Fruit fly (Drosophila melanogaster) whole organism, pupa: Measurements from ENCODE around the gene spg.

Source experiments
- CG10348 ChIP-seq: fragments of 200-800 bp; sonication (Bioruptor generic); IDR thresholded peaks from 2 replicates; pipeline ENCODE4 v1.3.6; 2022; ENCODE audit warnings: missing biosample characterization, missing genetic modification characterization
- CG12605 ChIP-seq: fragments of 200-800 bp; sonication (Bioruptor generic); IDR thresholded peaks from 2 replicates; pipeline ENCODE4 v1.3.6; 2022; ENCODE audit warnings: missing biosample characterization, missing genetic modification characterization
- CG13204 ChIP-seq: fragments of 200-800 bp; sonication (Bioruptor generic); optimal IDR thresholded peaks from 2 replicates; lab custom pipeline; 2018; ENCODE audit warnings: missing biosample characterization, mild to moderate bottlenecking, missing genetic modification characterization, moderate library complexity
- CG14655 ChIP-seq: fragments of 200-800 bp; sonication (Bioruptor generic); optimal IDR thresholded peaks from 3 replicates; lab custom pipeline; 2017; ENCODE audit warnings: mild to moderate bottlenecking, missing biosample characterization, missing genetic modification reagents, missing genetic modification characterization
- CG15710 ChIP-seq: fragments of 200-800 bp; sonication (Bioruptor generic); optimal IDR thresholded peaks from 2 replicates; lab custom pipeline; 2018; ENCODE audit warnings: missing biosample characterization, mild to moderate bottlenecking, missing genetic modification characterization, moderate library complexity
- CG17806 ChIP-seq: fragments of 200-800 bp; sonication (Bioruptor generic); optimal IDR thresholded peaks from 2 replicates; lab custom pipeline; 2018; ENCODE audit warnings: missing biosample characterization, mild to moderate bottlenecking, missing genetic modification characterization, moderate library complexity
- CG32121 ChIP-seq: fragments of 200-800 bp; sonication (Bioruptor generic); IDR thresholded peaks from 2 replicates; pipeline ENCODE4 v1.3.6; 2022; ENCODE audit warnings: missing biosample characterization, missing genetic modification characterization
- CG34367 ChIP-seq: fragments of 200-800 bp; sonication (Bioruptor generic); optimal IDR thresholded peaks from 2 replicates; lab custom pipeline; 2018; ENCODE audit warnings: missing biosample characterization, mild to moderate bottlenecking, missing genetic modification characterization
- CG4496 ChIP-seq: fragments of 200-800 bp; sonication (Bioruptor generic); IDR thresholded peaks from 3 replicates; pipeline ENCODE4 v1.3.6; 2022; ENCODE audit warnings: missing biosample characterization, missing genetic modification characterization
- CG8159 ChIP-seq: fragments of 200-800 bp; sonication (Bioruptor generic); optimal IDR thresholded peaks from 3 replicates; lab custom pipeline; 2018; ENCODE audit warnings: missing biosample characterization, mild to moderate bottlenecking, missing genetic modification characterization, moderate library complexity
- CG8301 ChIP-seq: fragments of 200-800 bp; sonication (Bioruptor generic); optimal IDR thresholded peaks from 2 replicates; lab custom pipeline; 2018; ENCODE audit warnings: missing biosample characterization, mild to moderate bottlenecking, missing genetic modification characterization
- CG9948 ChIP-seq: fragments of 200-800 bp; sonication (Bioruptor generic); optimal IDR thresholded peaks from 2 replicates; lab custom pipeline; 2018; ENCODE audit warnings: missing biosample characterization, mild to moderate bottlenecking, missing genetic modification characterization, moderate library complexity
- D1 ChIP-seq: fragments of 200-800 bp; sonication (Bioruptor generic); optimal IDR thresholded peaks from 2 replicates; lab custom pipeline; 2018; ENCODE audit warnings: missing biosample characterization, mild to moderate bottlenecking, missing genetic modification characterization, moderate library complexity
- EcR ChIP-seq: fragments of 200-800 bp; sonication (Bioruptor generic); optimal IDR thresholded peaks from 3 replicates; lab custom pipeline; 2019; ENCODE audit warnings: missing biosample characterization, missing genetic modification characterization, mild to moderate bottlenecking, moderate library complexity, missing genetic modification reagents
- Ets98B ChIP-seq: fragments of 200-800 bp; sonication (Bioruptor generic); IDR thresholded peaks from 2 replicates; pipeline ENCODE4 v1.3.6; 2022; ENCODE audit warnings: missing biosample characterization, missing genetic modification characterization
- Pif1A ChIP-seq: fragments of 200-800 bp; sonication (Bioruptor generic); optimal IDR thresholded peaks from 3 replicates; lab custom pipeline; 2016; ENCODE audit warnings: missing biosample characterization, missing genetic modification characterization
- Pif1B ChIP-seq: fragments of 200-800 bp; sonication (Bioruptor generic); optimal IDR thresholded peaks from 3 replicates; lab custom pipeline; 2016; ENCODE audit warnings: missing biosample characterization, missing genetic modification characterization
- Snoo ChIP-seq: fragments of 200-800 bp; sonication (Bioruptor generic); optimal IDR thresholded peaks from 3 replicates; lab custom pipeline; 2017; ENCODE audit warnings: missing biosample characterization, mild to moderate bottlenecking, missing genetic modification characterization, inconsistent platforms
- fd96Ca ChIP-seq: fragments of 200-800 bp; sonication (Bioruptor generic); IDR thresholded peaks from 3 replicates; pipeline ENCODE4 v1.3.6; 2022; ENCODE audit warnings: missing biosample characterization, missing genetic modification characterization
- gl ChIP-seq: fragments of 200-800 bp; sonication (Bioruptor generic); optimal IDR thresholded peaks from 2 replicates; lab custom pipeline; 2018; ENCODE audit warnings: missing biosample characterization, mild to moderate bottlenecking, missing genetic modification characterization
- rn ChIP-seq: fragments of 200-800 bp; sonication (Bioruptor generic); IDR thresholded peaks from 2 replicates; pipeline ENCODE4 v1.3.6; 2022; ENCODE audit warnings: missing biosample characterization, missing genetic modification characterization

spg gene

DNA sequence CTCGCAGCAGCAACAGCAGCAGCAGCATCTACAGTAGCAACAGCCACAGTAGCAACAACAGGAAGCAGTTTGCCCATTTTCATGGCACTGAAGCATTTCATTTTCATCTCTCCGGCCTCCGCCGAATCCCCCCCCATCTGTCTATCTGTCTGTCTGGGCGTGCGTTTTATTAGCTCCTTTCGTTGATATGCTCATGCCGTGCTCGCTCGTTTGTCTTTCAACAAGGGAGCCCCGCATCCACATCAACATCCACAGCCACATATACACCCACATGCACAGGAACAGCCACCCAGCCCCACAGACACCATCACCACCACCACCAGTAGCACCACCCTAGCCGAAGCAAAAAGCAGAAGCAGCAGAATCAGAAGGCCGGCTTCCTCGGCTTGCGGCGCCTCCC lies 6.5 kb downstream of the spg start:
- peak; percentile 84 for TF ChIP-seq CG13204
- TF ChIP-seq EcR (GFP tag; lab: Kevin White, UChicago), result peak; percentile 54
- 0 out of 3 replicates have a peak, but pooled peaks have one; percentile 44 for TF ChIP-seq CG4496 (GFP tag; lab: Robert Waterston, UW)
- no peak for TF ChIP-seq gl (tag; lab: Kevin White, UChicago)

DNA sequence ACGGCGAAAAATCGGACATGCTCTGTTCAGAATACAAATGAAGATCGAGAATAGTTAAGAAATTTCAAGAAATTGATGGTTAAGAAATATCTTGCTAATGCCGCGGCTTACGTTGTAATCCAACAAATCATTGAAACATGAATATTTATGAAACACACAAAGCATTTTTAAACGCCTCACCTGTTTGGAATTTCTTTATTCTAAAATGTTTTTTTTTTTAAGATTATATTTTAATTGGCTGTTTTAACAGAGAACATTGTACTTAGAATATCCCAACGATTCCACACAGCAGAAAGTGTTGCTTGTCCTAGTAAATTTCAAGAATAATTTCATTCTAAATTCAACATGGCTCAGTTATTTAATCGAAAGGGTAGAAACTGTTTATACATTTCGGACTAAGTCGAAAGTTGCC lies 6.9 kb downstream of the spg start:
- no peak for TF ChIP-seq fd96Ca (GFP tag; lab: Robert Waterston, UW)
- peak; percentile 60 for TF ChIP-seq Pif1A (GFP tag; lab: Kevin White, UChicago)
- TF ChIP-seq CG4496 (GFP tag; lab: Robert Waterston, UW), result no peak
- TF ChIP-seq rn, result no peak
- no peak for TF ChIP-seq CG13204
- TF ChIP-seq Pif1B, result peak; percentile 41
- TF ChIP-seq EcR (GFP tag; lab: Kevin White, UChicago), result no peak
- TF ChIP-seq CG10348 (GFP tag; lab: Robert Waterston, UW), result no peak
- no peak for TF ChIP-seq CG12605 (GFP tag; lab: Robert Waterston, UW)
- TF ChIP-seq CG34367 (tag; lab: Kevin White, UChicago), result peak; percentile 25
- peak; percentile 14 for TF ChIP-seq D1 (tag; lab: Kevin White, UChicago)
- TF ChIP-seq CG8159 (tag; lab: Kevin White, UChicago), result peak; percentile 67
- peak; percentile 83 for TF ChIP-seq CG14655 (GFP tag; lab: Kevin White, UChicago)
- no peak for TF ChIP-seq Snoo (tag; lab: Kevin White, UChicago)
- peak; percentile 68 for TF ChIP-seq CG8301 (tag; lab: Kevin White, UChicago)
- TF ChIP-seq gl (tag; lab: Kevin White, UChicago), result no peak
- peak; percentile 51 for TF ChIP-seq CG17806 (tag; lab: Kevin White, UChicago)
- TF ChIP-seq CG15710, result peak; percentile 57
- peak; percentile 63 for TF ChIP-seq CG9948
- TF ChIP-seq CG32121 (GFP tag; lab: Robert Waterston, UW), result no peak
- peak; percentile 33; the same call in 1 of the 2 replicates for TF ChIP-seq Ets98B

DNA sequence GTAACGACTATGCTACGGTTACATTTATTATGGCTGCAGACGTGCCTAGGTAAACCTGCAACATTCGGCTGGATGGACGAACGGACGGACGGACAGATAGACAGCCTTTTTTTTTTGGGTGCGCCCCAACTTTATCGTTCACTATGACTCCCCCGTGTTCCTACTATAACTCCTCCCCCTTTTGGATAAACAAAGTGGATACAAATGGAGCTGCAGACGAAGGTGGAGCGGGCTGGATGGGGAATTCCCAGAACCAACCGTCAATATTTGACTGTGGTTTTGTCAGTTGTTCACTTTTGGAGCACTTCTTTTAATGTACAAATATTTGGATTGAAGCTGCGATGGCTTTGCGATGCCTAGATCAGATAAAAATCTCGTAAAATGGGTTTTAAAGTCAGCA lies 11.1 kb downstream of the spg start:
- TF ChIP-seq CG9948, result no peak
- TF ChIP-seq CG12605 (GFP tag; lab: Robert Waterston, UW), result no peak
- no peak for TF ChIP-seq CG4496 (GFP tag; lab: Robert Waterston, UW)
- no peak for TF ChIP-seq CG32121 (GFP tag; lab: Robert Waterston, UW)
- no peak for TF ChIP-seq CG15710
- no peak for TF ChIP-seq CG17806 (tag; lab: Kevin White, UChicago)
- no peak for TF ChIP-seq EcR (GFP tag; lab: Kevin White, UChicago)
- TF ChIP-seq CG34367 (tag; lab: Kevin White, UChicago), result no peak

dm6 chr3R:28856829-28857228 lies 11.8 kb downstream of the spg start:
- TF ChIP-seq CG8301 (tag; lab: Kevin White, UChicago) (no peak), EcR (GFP tag; lab: Kevin White, UChicago) (no peak), CG4496 (GFP tag; lab: Robert Waterston, UW) (0 out of 3 replicates have a peak, but pooled peaks have one; percentile 8), CG32121 (GFP tag; lab: Robert Waterston, UW) (no peak)
- TF ChIP-seq, all 21 proteins: peak for 1

DNA sequence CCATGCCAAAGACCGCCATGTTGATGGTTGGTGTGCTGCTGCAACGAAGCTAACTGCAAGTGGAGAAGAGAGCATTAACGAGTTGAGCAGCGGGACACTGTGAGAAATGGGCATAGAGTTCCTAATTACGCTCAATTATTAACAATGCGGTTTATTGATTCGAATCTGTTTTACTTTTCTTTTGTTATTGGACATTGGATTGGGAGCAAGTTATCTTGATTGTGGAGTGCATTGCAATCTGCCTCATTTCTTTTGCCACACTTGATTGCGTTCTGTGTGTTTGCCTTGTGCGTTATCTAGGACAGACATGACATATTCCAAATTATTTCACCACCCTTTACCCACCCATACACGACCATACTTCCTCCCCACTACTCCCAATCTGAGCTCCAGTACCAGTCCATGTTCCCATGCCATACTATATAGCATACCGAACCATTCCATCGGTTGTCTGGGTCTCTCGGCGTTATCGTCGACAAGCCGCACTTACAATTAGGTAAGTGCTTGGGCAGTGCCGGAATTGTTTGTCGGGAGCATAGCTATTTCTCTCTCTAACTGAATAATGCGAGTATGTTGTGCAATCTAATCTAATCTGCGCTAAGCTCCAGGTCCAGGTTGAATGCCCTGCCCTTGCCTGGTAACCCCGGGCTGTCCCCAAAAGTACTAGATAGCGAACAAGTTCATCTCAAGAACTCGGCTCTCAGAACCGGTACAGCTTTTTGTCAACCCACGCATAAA lies 12.4 kb downstream of the spg start:
- TF ChIP-seq D1 (tag; lab: Kevin White, UChicago), result no peak
- TF ChIP-seq CG4496 (GFP tag; lab: Robert Waterston, UW), result peak; percentile 68; the same call in 2 of the 3 replicates
- peak; percentile 68 for TF ChIP-seq CG8301 (tag; lab: Kevin White, UChicago)
- TF ChIP-seq Ets98B, result peak; percentile 70
- peak; percentile 38 for TF ChIP-seq Pif1A (GFP tag; lab: Kevin White, UChicago)
- peak; percentile 50 for TF ChIP-seq CG15710
- peak; percentile 16; the same call in 1 of the 2 replicates for TF ChIP-seq CG12605 (GFP tag; lab: Robert Waterston, UW)
- TF ChIP-seq fd96Ca (GFP tag; lab: Robert Waterston, UW), result peak; percentile 86
- peak; percentile 22 for TF ChIP-seq Pif1B
- peak; percentile 48 for TF ChIP-seq CG34367 (tag; lab: Kevin White, UChicago)
- no peak for TF ChIP-seq Snoo (tag; lab: Kevin White, UChicago)
- TF ChIP-seq CG8159 (tag; lab: Kevin White, UChicago), result peak; percentile 43
- TF ChIP-seq CG14655 (GFP tag; lab: Kevin White, UChicago), result peak; percentile 62
- peak; percentile 17 for TF ChIP-seq CG9948
- TF ChIP-seq CG13204, result no peak
- TF ChIP-seq CG32121 (GFP tag; lab: Robert Waterston, UW), result peak; percentile 30; the same call in 1 of the 2 replicates
- TF ChIP-seq CG17806 (tag; lab: Kevin White, UChicago), result peak; percentile 37
- no peak for TF ChIP-seq gl (tag; lab: Kevin White, UChicago)
- TF ChIP-seq CG10348 (GFP tag; lab: Robert Waterston, UW), result no peak
- TF ChIP-seq rn, result no peak
- TF ChIP-seq EcR (GFP tag; lab: Kevin White, UChicago), result no peak

- TF ChIP-seq CG17806 (tag; lab: Kevin White, UChicago), result peak; percentile 78
- TF ChIP-seq gl (tag; lab: Kevin White, UChicago), result peak; percentile 97
- TF ChIP-seq CG8159 (tag; lab: Kevin White, UChicago), result peak; percentile 88
- TF ChIP-seq Snoo (tag; lab: Kevin White, UChicago), result peak; percentile 70
- peak; percentile 53; the same call in 1 of the 2 replicates for TF ChIP-seq Ets98B
- TF ChIP-seq CG15710, result peak; percentile 87
- TF ChIP-seq CG4496 (GFP tag; lab: Robert Waterston, UW), result peak; percentile 90
- no peak for TF ChIP-seq CG10348 (GFP tag; lab: Robert Waterston, UW)
- TF ChIP-seq Pif1B, result peak; percentile 74
- TF ChIP-seq fd96Ca (GFP tag; lab: Robert Waterston, UW), result peak; percentile 53
- peak; percentile 53 for TF ChIP-seq EcR (GFP tag; lab: Kevin White, UChicago)
- TF ChIP-seq Pif1A (GFP tag; lab: Kevin White, UChicago), result peak; percentile 90
- peak; percentile 54 for TF ChIP-seq CG32121 (GFP tag; lab: Robert Waterston, UW)
- TF ChIP-seq rn, result no peak
- peak; percentile 67 for TF ChIP-seq D1 (tag; lab: Kevin White, UChicago)
- peak; percentile 78 for TF ChIP-seq CG9948
- peak; percentile 62 for TF ChIP-seq CG8301 (tag; lab: Kevin White, UChicago)
- TF ChIP-seq CG34367 (tag; lab: Kevin White, UChicago), result peak; percentile 78
- TF ChIP-seq CG13204, result peak; percentile 96
- peak; percentile 85 for TF ChIP-seq CG12605 (GFP tag; lab: Robert Waterston, UW)
- peak; percentile 78 for TF ChIP-seq CG14655 (GFP tag; lab: Kevin White, UChicago)
Measured at dm6 chr3R:28858241-28858647, 13.2 kb downstream of the spg start.
